Fruit fly (Drosophila melanogaster): ENCODE measurements around the gene Bicra.

- no peak for TF ChIP-seq usp (GFP tag; optimal IDR thresholded peaks at IDR 0.05)
- no peak for TF ChIP-seq pan (optimal IDR thresholded peaks at IDR 0.05)
- no peak for TF ChIP-seq psq (optimal IDR thresholded peaks at IDR 0.05)
- no peak for TF ChIP-seq Dll (optimal IDR thresholded peaks at IDR 0.05)
Measured at dm6 chr3R:29153197-29153644, 90.4 kb downstream of the Bicra start, which contains the start of the genes Slbp and Rpn2.
